Worm (Caenorhabditis elegans): ENCODE measurements around the gene C28A5.2.

- TF ChIP-seq snpc-4 (tag; optimal IDR thresholded peaks at IDR 0.05) (no peak), nhr-11 (tag; optimal IDR thresholded peaks at IDR 0.05) (no peak), egl-5 (tag; optimal IDR thresholded peaks at IDR 0.05) (no peak), nfya-1 (tag; optimal IDR thresholded peaks at IDR 0.05; ENCODE audit: insufficient read depth) (no peak), ZK546.5 (tag; optimal IDR thresholded peaks at IDR 0.05) (no peak), nhr-12 (tag; optimal IDR thresholded peaks at IDR 0.05) (no peak), mml-1 (tag; optimal IDR thresholded peaks at IDR 0.05) (no peak), mdl-1 (tag; optimal IDR thresholded peaks at IDR 0.05) (no peak), elt-2 (tag; optimal IDR thresholded peaks at IDR 0.05) (no peak), egl-27 (tag; optimal IDR thresholded peaks at IDR 0.05) (no peak), ztf-11 (tag; optimal IDR thresholded peaks at IDR 0.05) (no peak)
Measured at ce11 chrIII:4391319-4391718, 48.0 kb downstream of the C28A5.2 start.
